Fruit fly (Drosophila melanogaster): ENCODE measurements around the gene gcm2.
A peak's percentile ranks its signal among the peaks of the same experiment; 100 is the strongest.

gcm2 gene

dm6 chr2L:9616654-9617053, 8.3 kb downstream of the gcm2 start (continued):
- no peak for TF ChIP-seq esg (GFP tag; conservative IDR thresholded peaks at IDR 0.05)
- TF ChIP-seq CG9797 (GFP tag; optimal IDR thresholded peaks at IDR 0.05) = peak; percentile 26
- TF ChIP-seq disco-r (GFP tag; optimal IDR thresholded peaks at IDR 0.05) = peak; percentile 55
- TF ChIP-seq Oaz (GFP tag; IDR thresholded peaks at IDR 0.05) = no peak
- no peak for TF ChIP-seq CG10147 (GFP tag; optimal IDR thresholded peaks at IDR 0.05)
- no peak for TF ChIP-seq CG9437 (GFP tag; optimal IDR thresholded peaks at IDR 0.05)
- peak; percentile 74 for TF ChIP-seq Dp (GFP tag; optimal IDR thresholded peaks at IDR 0.05)
- no peak for TF ChIP-seq btn (GFP tag; optimal IDR thresholded peaks at IDR 0.05)
- TF ChIP-seq Asciz (GFP tag; optimal IDR thresholded peaks at IDR 0.05) = no peak
- TF ChIP-seq dysf (GFP tag; IDR thresholded peaks at IDR 0.05) = peak; percentile 50; the same call in 1 of the 3 replicates
- no peak for TF ChIP-seq lov (optimal IDR thresholded peaks at IDR 0.05)
- TF ChIP-seq lov (GFP tag; IDR thresholded peaks at IDR 0.05) = no peak
- peak; percentile 46; the same call in 2 of the 3 replicates for TF ChIP-seq tgo (GFP tag; IDR thresholded peaks at IDR 0.05)
- no peak for TF ChIP-seq HHEX (GFP tag; optimal IDR thresholded peaks at IDR 0.05)
- peak; percentile 53 for TF ChIP-seq CG17385 (GFP tag; optimal IDR thresholded peaks at IDR 0.05)
- TF ChIP-seq D19A (tag; optimal IDR thresholded peaks at IDR 0.05) = no peak
- no peak for TF ChIP-seq CG5245 (GFP tag; optimal IDR thresholded peaks at IDR 0.05)
- peak; percentile 17 for TF ChIP-seq pum (GFP tag; optimal IDR thresholded peaks at IDR 0.05)
- TF ChIP-seq dati (GFP tag; IDR thresholded peaks at IDR 0.05) = no peak
- peak; percentile 16 for TF ChIP-seq CG15269 (tag; optimal IDR thresholded peaks at IDR 0.05)
- peak; percentile 4 for TF ChIP-seq fd102C (GFP tag; optimal IDR thresholded peaks at IDR 0.05)
- no peak for TF ChIP-seq org-1 (GFP tag; optimal IDR thresholded peaks at IDR 0.05)
- no peak for TF ChIP-seq luna (GFP tag; optimal IDR thresholded peaks at IDR 0.05)
- peak; percentile 5 for TF ChIP-seq CG8388 (GFP tag; optimal IDR thresholded peaks at IDR 0.05)
- TF ChIP-seq h (optimal IDR thresholded peaks at IDR 0.05) = no peak
- no peak for TF ChIP-seq tin (GFP tag; optimal IDR thresholded peaks at IDR 0.05)
- TF ChIP-seq CG18262 (tag; optimal IDR thresholded peaks at IDR 0.05) = no peak
- TF ChIP-seq CG1603 (tag; optimal IDR thresholded peaks at IDR 0.05) = peak; percentile 87
- no peak for TF ChIP-seq salm (tag; optimal IDR thresholded peaks at IDR 0.05)
- TF ChIP-seq CG1602 (GFP tag; optimal IDR thresholded peaks at IDR 0.05) = no peak
- peak; percentile 63 for TF ChIP-seq shn (GFP tag; optimal IDR thresholded peaks at IDR 0.05)
- TF ChIP-seq CG7963 (GFP tag; IDR thresholded peaks at IDR 0.05; ENCODE audit: partially characterized antibody) = peak; percentile 79
- no peak for TF ChIP-seq ttk (GFP tag; IDR thresholded peaks at IDR 0.05)
- TF ChIP-seq gem (tag; optimal IDR thresholded peaks at IDR 0.05) = peak; percentile 33
- TF ChIP-seq abd-A (tag; optimal IDR thresholded peaks at IDR 0.05) = peak; percentile 48
- peak; percentile 0 for TF ChIP-seq MTF-1 (GFP tag; optimal IDR thresholded peaks at IDR 0.05; ENCODE audit: borderline replicate concordance)
- TF ChIP-seq Nf-YB (GFP tag; optimal IDR thresholded peaks at IDR 0.05) = peak; percentile 25
- peak; percentile 37 for TF ChIP-seq CG33213 (GFP tag; optimal IDR thresholded peaks at IDR 0.05)
- 0 out of 3 replicates have a peak, but pooled peaks have one; percentile 36 for TF ChIP-seq gce (GFP tag; IDR thresholded peaks at IDR 0.05)
- TF ChIP-seq CG34224 (GFP tag; IDR thresholded peaks at IDR 0.05; ENCODE audit: partially characterized antibody) = peak; percentile 69
- no peak for TF ChIP-seq cwo (GFP tag; optimal IDR thresholded peaks at IDR 0.05)
- no peak for TF ChIP-seq toy (GFP tag; IDR thresholded peaks at IDR 0.05)
- TF ChIP-seq bab2 (GFP tag; optimal IDR thresholded peaks at IDR 0.05) = no peak
- peak; percentile 58 for TF ChIP-seq kni (GFP tag; optimal IDR thresholded peaks at IDR 0.05)
- no peak for TF ChIP-seq Nf-YA (GFP tag; IDR thresholded peaks at IDR 0.05)
- TF ChIP-seq CG13296 (GFP tag; optimal IDR thresholded peaks at IDR 0.05) = peak; percentile 0
- peak; percentile 21 for TF ChIP-seq CG4424 (GFP tag; optimal IDR thresholded peaks at IDR 0.05)
- TF ChIP-seq sisA (GFP tag; IDR thresholded peaks at IDR 0.05) = no peak
- TF ChIP-seq slbo (GFP tag; IDR thresholded peaks at IDR 0.05) = peak; percentile 71
- no peak for TF ChIP-seq CG43689 (GFP tag; IDR thresholded peaks at IDR 0.05)
- TF ChIP-seq tap (tag; optimal IDR thresholded peaks at IDR 0.05) = no peak
- no peak for TF ChIP-seq NK7.1 (GFP tag; optimal IDR thresholded peaks at IDR 0.05)

Measured in whole organism, embryonic.